Fruit fly (Drosophila melanogaster) whole organism, wandering third instar larva: Measurements from ENCODE around the gene CG14573.

Experiments
- Abd-B ChIP-seq: fragments of >200 bp; optimal IDR thresholded peaks from 2 replicates; lab custom pipeline; 2017; ENCODE audit warnings: missing biosample characterization, missing genetic modification characterization
- CG32264 ChIP-seq: fragments of 200-800 bp; sonication (Bioruptor generic); optimal IDR thresholded peaks from 2 replicates; lab custom pipeline; 2016; ENCODE audit warnings: missing biosample characterization, missing genetic modification characterization
- CG9705 ChIP-seq: fragments of 200-800 bp; sonication (Bioruptor generic); optimal IDR thresholded peaks from 2 replicates; lab custom pipeline; 2018; ENCODE audit warnings: missing biosample characterization, mild to moderate bottlenecking, missing genetic modification characterization
- CrebA ChIP-seq: fragments of 200-800 bp; sonication (Bioruptor generic); optimal IDR thresholded peaks from 2 replicates; lab custom pipeline; 2016; ENCODE audit warnings: missing biosample characterization, mild to moderate bottlenecking, missing genetic modification characterization, borderline replicate concordance
- Dfd ChIP-seq: fragments of >200 bp; optimal IDR thresholded peaks from 2 replicates; lab custom pipeline; 2017; ENCODE audit warnings: missing biosample characterization, missing genetic modification characterization
- Dif ChIP-seq: fragments of 200-275, 200-300 bp; sonication (Bioruptor generic); optimal IDR thresholded peaks from 2 replicates; lab custom pipeline; 2018; ENCODE audit warnings: missing biosample characterization, missing genetic modification characterization; ENCODE audit not compliant: partially characterized antibody
- GATAd ChIP-seq: sonication (Bioruptor generic); optimal IDR thresholded peaks from 2 replicates; lab custom pipeline; 2016; ENCODE audit warnings: missing biosample characterization, missing genetic modification characterization
- HLH106 ChIP-seq: fragments of 200-800 bp; optimal IDR thresholded peaks from 3 replicates; lab custom pipeline; 2019; ENCODE audit warnings: missing biosample characterization, mild to moderate bottlenecking, missing genetic modification characterization, moderate library complexity
- Hnf4 ChIP-seq: fragments of 200-800 bp; sonication (Bioruptor generic); optimal IDR thresholded peaks from 2 replicates; lab custom pipeline; 2016; ENCODE audit warnings: missing biosample characterization, mild to moderate bottlenecking, missing genetic modification characterization
- Hr78 ChIP-seq: fragments of >200 bp; optimal IDR thresholded peaks from 2 replicates; lab custom pipeline; 2017; ENCODE audit warnings: missing biosample characterization, missing genetic modification characterization
- Hr83 ChIP-seq: fragments of 200-300 bp; sonication (Bioruptor generic); optimal IDR thresholded peaks from 2 replicates; lab custom pipeline; 2016; ENCODE audit warnings: missing biosample characterization, mild to moderate bottlenecking, missing genetic modification characterization, moderate library complexity; ENCODE audit not compliant: poor library complexity, severe bottlenecking
- Jra ChIP-seq: sonication (Bioruptor generic); optimal IDR thresholded peaks from 2 replicates; lab custom pipeline; 2016; ENCODE audit warnings: missing biosample characterization, missing genetic modification characterization
- Mio ChIP-seq: sonication (Bioruptor generic); optimal IDR thresholded peaks from 2 replicates; lab custom pipeline; 2016; ENCODE audit warnings: missing biosample characterization, missing genetic modification characterization
- Myc ChIP-seq: fragments of >200 bp; optimal IDR thresholded peaks from 2 replicates; lab custom pipeline; 2017
- N ChIP-seq: fragments of >200 bp; optimal IDR thresholded peaks from 2 replicates; lab custom pipeline; 2018; ENCODE audit warnings: missing biosample characterization, missing external identifiers, missing genetic modification characterization
- OdsH ChIP-seq: fragments of 200-800 bp; sonication (Bioruptor generic); optimal IDR thresholded peaks from 2 replicates; lab custom pipeline; 2016; ENCODE audit warnings: missing biosample characterization, mild to moderate bottlenecking, missing genetic modification characterization
- Rel ChIP-seq, 2 experiments: fragments of 200-800 bp; sonication (Bioruptor generic) in 1 of 2; optimal IDR thresholded peaks; 2 replicates in 1 of 2; 3 replicates in 1 of 2; lab custom pipeline; 2016 to 2019; ENCODE audit warnings: mild to moderate bottlenecking in 2 of 2, missing biosample characterization in 2 of 2, missing genetic modification characterization in 2 of 2, moderate library complexity in 1 of 2
- Sp1 ChIP-seq: fragments of 200-800 bp; sonication (Bioruptor generic); optimal IDR thresholded peaks from 3 replicates; lab custom pipeline; 2019; ENCODE audit warnings: missing biosample characterization, mild to moderate bottlenecking, missing genetic modification characterization, moderate library complexity
- Vsx2 ChIP-seq: fragments of 200-300, 225-300 bp; sonication (Bioruptor generic); optimal IDR thresholded peaks from 2 replicates; lab custom pipeline; 2018; ENCODE audit warnings: missing biosample characterization, missing genetic modification characterization; ENCODE audit not compliant: partially characterized antibody
- br ChIP-seq: fragments of 200-800 bp; sonication (Bioruptor generic); optimal IDR thresholded peaks from 2 replicates; lab custom pipeline; 2016; ENCODE audit warnings: missing biosample characterization, missing genetic modification characterization
- brk ChIP-seq: fragments of 200-800 bp; sonication (Bioruptor generic); optimal IDR thresholded peaks from 2 replicates; lab custom pipeline; 2016; ENCODE audit warnings: missing biosample characterization, mild to moderate bottlenecking, missing genetic modification characterization
- dl ChIP-seq, 2 experiments: fragments of 175-275, 200-275 bp in 1 of 2; fragments of 200-275 bp in 1 of 2; sonication (Bioruptor generic); optimal IDR thresholded peaks; lab custom pipeline; 2018; ENCODE audit warnings: mild to moderate bottlenecking in 2 of 2, missing biosample characterization in 2 of 2, missing genetic modification characterization in 2 of 2, moderate library complexity in 2 of 2; ENCODE audit not compliant: partially characterized antibody in 2 of 2, insufficient read depth in 1 of 2
- dmrt93B ChIP-seq: fragments of 200-800 bp; sonication (Bioruptor generic); optimal IDR thresholded peaks from 2 replicates; lab custom pipeline; 2018; ENCODE audit warnings: missing biosample characterization, mild to moderate bottlenecking, missing genetic modification characterization
- dsf ChIP-seq: sonication (Bioruptor generic); optimal IDR thresholded peaks from 2 replicates; lab custom pipeline; 2016; ENCODE audit warnings: missing biosample characterization, missing genetic modification characterization, borderline replicate concordance
- ey ChIP-seq: fragments of 200-800 bp; sonication (Bioruptor generic); optimal IDR thresholded peaks from 2 replicates; lab custom pipeline; 2016; ENCODE audit warnings: missing biosample characterization, missing genetic modification characterization
- foxo ChIP-seq, 2 experiments: fragments of 200-800 bp; sonication (Bioruptor generic); optimal IDR thresholded peaks; 2 replicates in 1 of 2; 3 replicates in 1 of 2; lab custom pipeline; 2016 to 2017; ENCODE audit warnings: missing biosample characterization in 2 of 2, missing genetic modification characterization in 2 of 2
- fru ChIP-seq: fragments of 200-800 bp; sonication (Bioruptor generic); optimal IDR thresholded peaks from 3 replicates; lab custom pipeline; 2016; ENCODE audit warnings: missing biosample characterization, mild to moderate bottlenecking, missing genetic modification characterization
- h ChIP-seq: fragments of 200-800 bp; sonication (Bioruptor generic); optimal IDR thresholded peaks from 3 replicates; lab custom pipeline; 2016; ENCODE audit warnings: missing biosample characterization, mild to moderate bottlenecking, missing genetic modification characterization
- jim ChIP-seq: fragments of 175-275, 200-325 bp; sonication (Bioruptor generic); optimal IDR thresholded peaks from 2 replicates; lab custom pipeline; 2016; ENCODE audit warnings: missing biosample characterization, mild to moderate bottlenecking, missing genetic modification characterization
- lola ChIP-seq: fragments of >200 bp; optimal IDR thresholded peaks from 2 replicates; lab custom pipeline; 2017; ENCODE audit warnings: missing biosample characterization, missing genetic modification characterization
- pan ChIP-seq: fragments of >200 bp; optimal IDR thresholded peaks from 2 replicates; lab custom pipeline; 2017
- psq ChIP-seq: fragments of 200-800 bp; sonication (Bioruptor generic); optimal IDR thresholded peaks from 3 replicates; lab custom pipeline; 2017; ENCODE audit warnings: missing biosample characterization, mild to moderate bottlenecking, missing genetic modification characterization, moderate library complexity
- rgr ChIP-seq: fragments of 200-800 bp; sonication (Bioruptor generic); optimal IDR thresholded peaks from 3 replicates; lab custom pipeline; 2016; ENCODE audit warnings: missing biosample characterization, mild to moderate bottlenecking, missing genetic modification characterization
- sage ChIP-seq: fragments of 200-800 bp; sonication (Bioruptor generic); optimal IDR thresholded peaks from 2 replicates; lab custom pipeline; 2016; ENCODE audit warnings: missing biosample characterization, mild to moderate bottlenecking, missing genetic modification characterization
- sv ChIP-seq: fragments of 200-800 bp; sonication (Bioruptor generic); optimal IDR thresholded peaks from 3 replicates; lab custom pipeline; 2016; ENCODE audit warnings: missing biosample characterization, missing genetic modification characterization
- tai ChIP-seq: sonication (Bioruptor generic); optimal IDR thresholded peaks from 2 replicates; lab custom pipeline; 2016; ENCODE audit warnings: missing biosample characterization, missing genetic modification characterization
- usp ChIP-seq: fragments of >200 bp; optimal IDR thresholded peaks from 2 replicates; lab custom pipeline; 2017; ENCODE audit warnings: missing biosample characterization, missing genetic modification characterization
- woc ChIP-seq: sonication (Bioruptor generic); optimal IDR thresholded peaks from 2 replicates; lab custom pipeline; 2016; ENCODE audit warnings: missing biosample characterization, mild to moderate bottlenecking, missing genetic modification characterization

Gene CG14573

dm6 chr3L:21700945-21701344, 33.0 kb upstream of the CG14573 start:
- TF ChIP-seq Mio (GFP tag; lab: Kevin White, UChicago), result no peak
- no peak for TF ChIP-seq fru (GFP tag; lab: Kevin White, UChicago)
- TF ChIP-seq Myc (lab: Kevin White, UChicago), result no peak
- no peak for TF ChIP-seq CG9705 (GFP tag; lab: Kevin White, UChicago)
- TF ChIP-seq pan, result no peak
- no peak for TF ChIP-seq sage (GFP tag; lab: Kevin White, UChicago)
- no peak for TF ChIP-seq OdsH (GFP tag; lab: Kevin White, UChicago)
- TF ChIP-seq woc (GFP tag; lab: Kevin White, UChicago), result no peak
- no peak for TF ChIP-seq h (GFP tag; lab: Kevin White, UChicago)
- no peak for TF ChIP-seq dmrt93B (GFP tag; lab: Kevin White, UChicago)
- TF ChIP-seq, all 38 proteins: peak for 0

DNA sequence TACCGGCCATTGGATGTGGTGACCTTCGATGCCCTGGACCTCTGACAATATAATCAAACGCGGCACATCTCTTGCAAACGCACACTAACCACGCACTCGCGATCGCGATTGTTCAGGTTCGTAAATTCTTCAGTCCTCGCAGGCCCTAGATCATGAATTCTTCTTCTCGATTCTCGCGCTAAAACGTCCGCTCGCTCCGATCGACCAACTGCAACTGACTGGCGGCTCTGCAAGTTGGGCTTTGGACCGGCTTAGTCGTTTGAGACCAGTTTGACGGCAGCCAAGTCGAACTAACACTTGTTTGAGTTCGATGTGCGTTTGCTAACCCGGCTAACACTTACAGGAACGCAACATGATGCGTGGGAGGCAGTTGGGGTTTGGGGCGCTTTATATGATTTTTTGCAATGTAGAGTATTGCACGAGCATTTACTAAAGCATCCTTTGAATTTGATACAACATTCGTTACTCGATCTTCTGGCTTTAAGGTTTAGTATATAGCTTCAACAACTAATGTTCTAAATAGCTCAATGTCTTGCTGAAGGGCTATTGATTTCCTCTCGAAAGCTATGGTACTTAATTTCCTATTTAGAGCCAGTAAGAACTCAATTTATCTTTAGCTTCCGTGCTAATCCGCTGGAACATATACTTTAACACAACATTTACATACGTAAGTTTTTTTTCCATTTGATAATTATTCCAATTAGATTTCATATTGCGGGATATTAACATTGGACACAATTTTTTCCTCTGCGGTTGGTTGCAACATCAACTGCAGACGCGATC, 27.6 kb upstream of the CG14573 start, which contains the start of gene CG32447:
Gene CG32447, minus strand, starts transcription at position 222 of the 783 bp plus-strand sequence.
- TF ChIP-seq Mio (GFP tag; lab: Kevin White, UChicago) (no peak), rgr (GFP tag; lab: Kevin White, UChicago) (no peak), Rel (GFP tag; optimal IDR thresholded peaks at IDR 0.05; lab: Kevin White, UChicago) (no peak), Rel (tag; optimal IDR thresholded peaks at IDR 0.05; lab: Kevin White, UChicago) (no peak), OdsH (GFP tag; lab: Kevin White, UChicago) (no peak), foxo (GFP tag; optimal IDR thresholded peaks at IDR 0.05; lab: Kevin White, UChicago) (no peak), N (GFP tag; lab: Kevin White, UChicago) (no peak), Hr83 (GFP tag; lab: Kevin White, UChicago) (peak; percentile 4), woc (GFP tag; lab: Kevin White, UChicago) (no peak), Vsx2 (GFP tag; lab: Kevin White, UChicago) (peak; percentile 46)

DNA sequence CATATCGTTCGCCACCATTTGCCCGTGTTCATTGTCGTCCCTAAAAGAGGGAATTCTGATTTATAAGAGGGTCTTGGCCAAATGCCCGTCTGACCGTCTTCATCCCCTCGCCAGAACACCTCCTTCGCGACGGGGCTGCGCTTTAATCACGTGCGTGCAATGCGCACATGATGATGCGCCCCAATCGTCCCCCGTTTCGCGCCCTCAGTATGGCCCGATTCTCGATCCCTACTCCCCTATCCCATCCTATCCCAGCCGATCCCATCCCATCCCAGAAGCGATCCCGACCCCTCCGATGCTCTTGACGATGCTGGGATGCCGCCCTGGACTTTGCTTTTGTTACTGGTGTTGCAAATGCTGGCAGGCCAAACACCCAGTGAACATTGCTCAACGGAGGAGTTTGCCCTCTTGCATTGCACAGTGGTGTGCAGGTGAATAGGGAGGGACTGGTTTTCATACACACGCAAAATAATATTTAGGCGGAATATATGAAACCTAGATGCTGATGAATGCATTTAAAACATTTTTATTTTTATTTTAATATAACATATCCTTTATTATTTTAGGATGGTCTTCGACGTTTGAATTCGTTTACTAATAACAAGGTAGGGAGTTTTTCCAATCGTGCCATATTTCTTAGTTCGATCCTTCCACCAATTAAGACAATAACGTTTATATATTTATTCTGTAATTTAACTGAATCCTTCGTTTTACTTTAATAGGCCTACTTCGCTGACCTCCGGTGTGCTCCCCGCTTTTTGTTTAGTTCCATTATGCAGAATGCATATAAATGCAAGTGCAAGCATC, 23.9 kb upstream of the CG14573 start:
- TF ChIP-seq Hnf4 (GFP tag; lab: Kevin White, UChicago), result peak; percentile 15
- TF ChIP-seq br (GFP tag; lab: Kevin White, UChicago), result peak; percentile 30
- no peak for TF ChIP-seq lola (GFP tag; lab: Kevin White, UChicago)
- TF ChIP-seq woc (GFP tag; lab: Kevin White, UChicago), result peak; percentile 58
- peak in 1 of 2 experiments; percentile 75 for TF ChIP-seq foxo (GFP tag; optimal IDR thresholded peaks at IDR 0.05; lab: Kevin White, UChicago)
- TF ChIP-seq usp (GFP tag; lab: Kevin White, UChicago), result no peak
- peak; percentile 68 for TF ChIP-seq rgr (GFP tag; lab: Kevin White, UChicago)
- peak; percentile 39 for TF ChIP-seq brk (GFP tag; lab: Kevin White, UChicago)
- TF ChIP-seq pan, result no peak
- peak; percentile 54 for TF ChIP-seq Hr83 (GFP tag; lab: Kevin White, UChicago)
- no peak for TF ChIP-seq Jra (GFP tag; lab: Kevin White, UChicago)
- no peak for TF ChIP-seq tai (GFP tag; lab: Kevin White, UChicago)
- TF ChIP-seq Vsx2 (GFP tag; lab: Kevin White, UChicago), result no peak
- TF ChIP-seq Hr78, result no peak
- TF ChIP-seq sv (GFP tag; lab: Kevin White, UChicago), result no peak
- no peak for TF ChIP-seq dsf
- no peak for TF ChIP-seq Rel (GFP tag; optimal IDR thresholded peaks at IDR 0.05; lab: Kevin White, UChicago)
- peak; percentile 2 for TF ChIP-seq Rel (tag; optimal IDR thresholded peaks at IDR 0.05; lab: Kevin White, UChicago)
- TF ChIP-seq CG9705 (GFP tag; lab: Kevin White, UChicago), result peak; percentile 64
- TF ChIP-seq dl (GFP tag; optimal IDR thresholded peaks at IDR 0.05; lab: Kevin White, UChicago; ENCODE audit: insufficient read depth in 1 of 2, partially characterized antibody in 2 of 2), result no peak
- TF ChIP-seq fru (GFP tag; lab: Kevin White, UChicago), result peak; percentile 71
- peak; percentile 74 for TF ChIP-seq h (GFP tag; lab: Kevin White, UChicago)
- TF ChIP-seq Abd-B (GFP tag; lab: Kevin White, UChicago), result no peak
- peak; percentile 1 for TF ChIP-seq CrebA (GFP tag; lab: Kevin White, UChicago)
- no peak for TF ChIP-seq Mio (GFP tag; lab: Kevin White, UChicago)
- no peak for TF ChIP-seq CG32264 (GFP tag; lab: Kevin White, UChicago)
- TF ChIP-seq Myc (lab: Kevin White, UChicago), result no peak
- peak; percentile 83 for TF ChIP-seq dmrt93B (GFP tag; lab: Kevin White, UChicago)
- TF ChIP-seq jim (GFP tag; lab: Kevin White, UChicago), result no peak
- no peak for TF ChIP-seq N (GFP tag; lab: Kevin White, UChicago)
- TF ChIP-seq OdsH (GFP tag; lab: Kevin White, UChicago), result peak; percentile 79
- peak; percentile 85 for TF ChIP-seq HLH106 (tag; lab: Kevin White, UChicago)
- no peak for TF ChIP-seq Dfd (GFP tag; lab: Kevin White, UChicago)
- peak; percentile 87 for TF ChIP-seq Sp1 (GFP tag; lab: Kevin White, UChicago)
- TF ChIP-seq sage (GFP tag; lab: Kevin White, UChicago), result peak; percentile 50
- TF ChIP-seq psq (GFP tag; lab: Kevin White, UChicago), result peak; percentile 79
- TF ChIP-seq Dif (GFP tag; lab: Kevin White, UChicago), result peak; percentile 57
- TF ChIP-seq GATAd (GFP tag; lab: Kevin White, UChicago), result no peak
- TF ChIP-seq ey (GFP tag; lab: Kevin White, UChicago), result peak; percentile 61
